Fruit fly (Drosophila melanogaster): ENCODE data around the gene CG45122.

The CG45122 gene

dm6 chr3R:13014168-13014881 lies 29.6 kb upstream of the CG45122 start (continued):
- no peak for TF ChIP-seq lmd (GFP tag; IDR thresholded peaks at IDR 0.05)
- peak; percentile 42 for TF ChIP-seq CG9932 (GFP tag; IDR thresholded peaks at IDR 0.05)
- TF ChIP-seq cato (GFP tag; optimal IDR thresholded peaks at IDR 0.05; ENCODE audit: borderline replicate concordance), result no peak
- TF ChIP-seq CG10565 (GFP tag; optimal IDR thresholded peaks at IDR 0.05), result no peak
- TF ChIP-seq emc (GFP tag; optimal IDR thresholded peaks at IDR 0.05), result no peak
- TF ChIP-seq Hr51 (GFP tag; optimal IDR thresholded peaks at IDR 0.05), result peak in 1 of 2 experiments; percentile 30
- peak in 1 of 2 experiments; percentile 1 for TF ChIP-seq dpn (GFP tag; optimal IDR thresholded peaks at IDR 0.05)
- no peak for TF ChIP-seq Nf-YB (GFP tag; optimal IDR thresholded peaks at IDR 0.05)
- TF ChIP-seq Hsf (GFP tag; optimal IDR thresholded peaks at IDR 0.05), result peak; percentile 8
- TF ChIP-seq CG10274 (GFP tag; optimal IDR thresholded peaks at IDR 0.05), result no peak
- TF ChIP-seq CG17361 (GFP tag; IDR thresholded peaks at IDR 0.05), result 0 out of 3 replicates have a peak, but pooled peaks have one; percentile 18
- TF ChIP-seq CG17186 (GFP tag; optimal IDR thresholded peaks at IDR 0.05), result no peak
- no peak for TF ChIP-seq MTF-1 (GFP tag; optimal IDR thresholded peaks at IDR 0.05; ENCODE audit: borderline replicate concordance)
- no peak for TF ChIP-seq ac (GFP tag; optimal IDR thresholded peaks at IDR 0.05)
- peak; percentile 16; the same call in 1 of the 3 replicates for TF ChIP-seq CG14050 (GFP tag; IDR thresholded peaks at IDR 0.05)
- no peak for TF ChIP-seq ase (GFP tag; IDR thresholded peaks at IDR 0.05)
- peak; percentile 46 for TF ChIP-seq CG15269 (tag; optimal IDR thresholded peaks at IDR 0.05)
- TF ChIP-seq PHDP (tag; optimal IDR thresholded peaks at IDR 0.05), result no peak
- TF ChIP-seq Sox102F (GFP tag; optimal IDR thresholded peaks at IDR 0.05), result peak; percentile 6
- peak; percentile 27 for TF ChIP-seq dmrt99B (tag; optimal IDR thresholded peaks at IDR 0.05)
- TF ChIP-seq CG32767 (GFP tag; IDR thresholded peaks at IDR 0.05), result no peak
- peak; percentile 37 for TF ChIP-seq twi (tag; optimal IDR thresholded peaks at IDR 0.05)
- TF ChIP-seq CG15696 (tag; optimal IDR thresholded peaks at IDR 0.05), result no peak
- no peak for TF ChIP-seq TFAM (GFP tag; optimal IDR thresholded peaks at IDR 0.05)
- no peak for TF ChIP-seq CG1647 (GFP tag; optimal IDR thresholded peaks at IDR 0.05)
- no peak for TF ChIP-seq nmo (GFP tag; optimal IDR thresholded peaks at IDR 0.05)
- TF ChIP-seq ara (GFP tag; IDR thresholded peaks at IDR 0.05), result 0 out of 2 replicates have a peak, but pooled peaks have one; percentile 33
- no peak for TF ChIP-seq CG2875 (GFP tag; optimal IDR thresholded peaks at IDR 0.05)
- no peak for TF ChIP-seq Optix (GFP tag; IDR thresholded peaks at IDR 0.05)
- TF ChIP-seq HmgD (GFP tag; optimal IDR thresholded peaks at IDR 0.05), result no peak
- TF ChIP-seq CG10462 (GFP tag; optimal IDR thresholded peaks at IDR 0.05), result no peak
- no peak for TF ChIP-seq Atf-2 (GFP tag; optimal IDR thresholded peaks at IDR 0.05)
- TF ChIP-seq dan (GFP tag; IDR thresholded peaks at IDR 0.05), result no peak
- TF ChIP-seq CG4707 (GFP tag; optimal IDR thresholded peaks at IDR 0.05), result no peak
- no peak for TF ChIP-seq CG10147 (GFP tag; optimal IDR thresholded peaks at IDR 0.05)
- TF ChIP-seq cad (GFP tag; optimal IDR thresholded peaks at IDR 0.05), result no peak
- TF ChIP-seq kah (GFP tag; optimal IDR thresholded peaks at IDR 0.05), result no peak
- peak; percentile 1 for TF ChIP-seq CG2712 (tag; optimal IDR thresholded peaks at IDR 0.05)
- peak; percentile 21 for TF ChIP-seq CG17359 (tag; optimal IDR thresholded peaks at IDR 0.05)
- TF ChIP-seq odd (GFP tag; optimal IDR thresholded peaks at IDR 0.05), result no peak
- no peak for TF ChIP-seq CG8478 (optimal IDR thresholded peaks at IDR 0.05)
- TF ChIP-seq Meics (GFP tag; optimal IDR thresholded peaks at IDR 0.05), result no peak
- TF ChIP-seq CG8290 (GFP tag; optimal IDR thresholded peaks at IDR 0.05), result no peak
- peak in 1 of 2 experiments; percentile 41 for TF ChIP-seq CG8290 (tag; optimal IDR thresholded peaks at IDR 0.05)
- TF ChIP-seq mirr (GFP tag; optimal IDR thresholded peaks at IDR 0.05), result no peak
- TF ChIP-seq Fer2 (tag; optimal IDR thresholded peaks at IDR 0.05), result no peak
- TF ChIP-seq cwo (GFP tag; optimal IDR thresholded peaks at IDR 0.05), result peak; percentile 13
- TF ChIP-seq BEAF-32 (GFP tag; optimal IDR thresholded peaks at IDR 0.05), result no peak
- no peak for TF ChIP-seq esg (GFP tag; conservative IDR thresholded peaks at IDR 0.05)
- peak; percentile 3 for TF ChIP-seq CG8924 (tag; optimal IDR thresholded peaks at IDR 0.05)
